Fruit fly (Drosophila melanogaster): ENCODE results near the gene btsz.
A peak's percentile ranks its signal among the peaks of the same experiment; 100 is the strongest.

Gene btsz

DNA sequence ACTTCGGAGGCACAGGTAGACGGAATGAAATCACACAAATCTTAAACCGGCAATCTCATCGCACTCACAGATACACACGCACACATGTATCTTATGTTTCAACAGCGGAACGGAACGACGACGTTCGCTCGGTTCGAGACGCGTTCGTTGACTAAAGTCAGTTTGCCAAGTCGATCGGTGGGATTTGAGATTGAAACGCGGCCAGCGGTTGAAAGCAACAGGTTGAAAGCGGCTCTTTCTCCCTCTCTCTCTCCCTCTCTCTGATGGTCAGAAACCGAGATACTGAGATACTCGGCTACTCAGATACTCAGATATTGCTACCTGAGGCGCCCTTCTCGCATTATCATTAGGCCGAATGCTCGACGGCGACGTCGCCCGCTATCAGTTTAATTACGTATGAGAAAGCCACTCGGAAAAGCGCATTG is 21.5 kb downstream of the btsz start (continued):
- peak; percentile 71 for TF ChIP-seq CG12769 (tag; optimal IDR thresholded peaks at IDR 0.05)
- peak; percentile 85 for TF ChIP-seq pfk (GFP tag; optimal IDR thresholded peaks at IDR 0.05)
- TF ChIP-seq Poxn (GFP tag; IDR thresholded peaks at IDR 0.05): no peak
- peak; percentile 33 for TF ChIP-seq CG4282 (GFP tag; optimal IDR thresholded peaks at IDR 0.05)
- TF ChIP-seq schlank (tag; optimal IDR thresholded peaks at IDR 0.05): peak; percentile 12
- TF ChIP-seq lbe (GFP tag; optimal IDR thresholded peaks at IDR 0.05): peak; percentile 80
- TF ChIP-seq CG5180 (GFP tag; optimal IDR thresholded peaks at IDR 0.05): peak; percentile 86
- TF ChIP-seq CrebB (tag; optimal IDR thresholded peaks at IDR 0.05): peak; percentile 80
- peak; percentile 85 for TF ChIP-seq sens (GFP tag)
- peak; percentile 70 for TF ChIP-seq Rfx (GFP tag; IDR thresholded peaks at IDR 0.05)
- TF ChIP-seq nmo (GFP tag; optimal IDR thresholded peaks at IDR 0.05): no peak
- TF ChIP-seq sqz (GFP tag; optimal IDR thresholded peaks at IDR 0.05): peak; percentile 28
- peak; percentile 57 for TF ChIP-seq Drgx (GFP tag; IDR thresholded peaks at IDR 0.05)
- no peak for TF ChIP-seq Oli (tag; optimal IDR thresholded peaks at IDR 0.05)
- peak; percentile 33 for TF ChIP-seq CG3163 (GFP tag; optimal IDR thresholded peaks at IDR 0.05)
- peak; percentile 19 for TF ChIP-seq NfI (GFP tag; optimal IDR thresholded peaks at IDR 0.05)
- TF ChIP-seq Hsf (GFP tag; optimal IDR thresholded peaks at IDR 0.05): peak; percentile 24
- TF ChIP-seq CG15011 (GFP tag; optimal IDR thresholded peaks at IDR 0.05): peak; percentile 6
- TF ChIP-seq CG10543 (GFP tag; optimal IDR thresholded peaks at IDR 0.05): peak; percentile 79
- TF ChIP-seq CG32532 (GFP tag; IDR thresholded peaks at IDR 0.05): peak; percentile 86; the same call in 1 of the 2 replicates
- peak; percentile 41 for TF ChIP-seq pb (GFP tag; optimal IDR thresholded peaks at IDR 0.05)
- TF ChIP-seq ERR (GFP tag; optimal IDR thresholded peaks at IDR 0.05): peak; percentile 9
- TF ChIP-seq CG11456 (GFP tag; IDR thresholded peaks at IDR 0.05): 0 out of 3 replicates have a peak, but pooled peaks have one; percentile 41
- peak; percentile 7 for TF ChIP-seq Asciz (GFP tag; optimal IDR thresholded peaks at IDR 0.05)
- peak; percentile 66 for TF ChIP-seq vfl (GFP tag; optimal IDR thresholded peaks at IDR 0.05)
- peak; percentile 24 for TF ChIP-seq luna (GFP tag; optimal IDR thresholded peaks at IDR 0.05)
- no peak for TF ChIP-seq ro (GFP tag; IDR thresholded peaks at IDR 0.05)
- TF ChIP-seq D (optimal IDR thresholded peaks at IDR 0.05): peak; percentile 54
- no peak for TF ChIP-seq D (GFP tag; optimal IDR thresholded peaks at IDR 0.05)
- peak; percentile 5 for TF ChIP-seq ems (GFP tag; optimal IDR thresholded peaks at IDR 0.05)
- no peak for TF ChIP-seq CG12744 (GFP tag; optimal IDR thresholded peaks at IDR 0.05)
- no peak for TF ChIP-seq CG3065 (GFP tag; optimal IDR thresholded peaks at IDR 0.05)
- peak; percentile 68 for TF ChIP-seq z (GFP tag; IDR thresholded peaks at IDR 0.05)
- TF ChIP-seq Ets97D (GFP tag; optimal IDR thresholded peaks at IDR 0.05): no peak
- TF ChIP-seq CG4707 (GFP tag; optimal IDR thresholded peaks at IDR 0.05): peak; percentile 27
- TF ChIP-seq MESR4 (GFP tag; optimal IDR thresholded peaks at IDR 0.05): peak; percentile 11
- TF ChIP-seq CG16813 (GFP tag; IDR thresholded peaks at IDR 0.05; ENCODE audit: partially characterized antibody): 0 out of 3 replicates have a peak, but pooled peaks have one; percentile 29
- TF ChIP-seq Jarid2 (GFP tag; optimal IDR thresholded peaks at IDR 0.05): peak; percentile 96
- TF ChIP-seq Hand (GFP tag; optimal IDR thresholded peaks at IDR 0.05): peak; percentile 55
- TF ChIP-seq CG2678 (tag; optimal IDR thresholded peaks at IDR 0.05): peak; percentile 41
- TF ChIP-seq CG13624 (GFP tag; optimal IDR thresholded peaks at IDR 0.05): peak; percentile 51
- TF ChIP-seq kni (GFP tag; optimal IDR thresholded peaks at IDR 0.05): peak; percentile 80
- no peak for TF ChIP-seq cato (GFP tag; optimal IDR thresholded peaks at IDR 0.05; ENCODE audit: borderline replicate concordance)
- peak; percentile 32; the same call in 1 of the 2 replicates for TF ChIP-seq CG13287 (GFP tag; IDR thresholded peaks at IDR 0.05; ENCODE audit: partially characterized antibody)
- no peak for TF ChIP-seq tin (GFP tag; optimal IDR thresholded peaks at IDR 0.05)
- peak in 1 of 2 experiments; percentile 9 for TF ChIP-seq Hr51 (GFP tag; optimal IDR thresholded peaks at IDR 0.05)
- no peak for TF ChIP-seq salm (tag; optimal IDR thresholded peaks at IDR 0.05)
- TF ChIP-seq br (optimal IDR thresholded peaks at IDR 0.05): no peak
- TF ChIP-seq chm (GFP tag; IDR thresholded peaks at IDR 0.05): peak; percentile 80; the same call in 1 of the 2 replicates
- TF ChIP-seq CG1233 (GFP tag; optimal IDR thresholded peaks at IDR 0.05): peak; percentile 16
